Worm (Caenorhabditis elegans): ENCODE data around the gene nhr-286.

Gene nhr-286

DNA sequence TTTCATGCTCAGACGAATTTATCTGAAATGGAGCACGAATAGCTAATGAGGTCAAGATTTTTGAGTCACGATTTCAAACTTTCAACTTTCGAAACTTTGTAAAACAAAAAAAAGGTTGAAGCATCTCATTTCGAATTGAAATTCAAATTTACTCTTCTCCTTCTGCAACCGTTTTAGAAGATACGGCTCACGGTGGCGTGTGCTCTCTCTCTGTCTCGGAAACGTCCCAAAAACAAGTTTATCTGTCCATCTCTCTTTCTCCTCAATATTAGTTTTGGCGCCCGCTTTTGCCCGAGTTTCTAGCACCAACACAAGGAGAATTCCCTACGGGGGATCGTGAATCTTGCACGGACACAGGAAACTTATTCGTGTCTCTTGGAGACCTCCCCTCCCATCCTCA lies 19.0 kb upstream of the nhr-286 start:
- TF ChIP-seq nhr-77 (tag; optimal IDR thresholded peaks at IDR 0.05) (no peak), ceh-82 (tag; optimal IDR thresholded peaks at IDR 0.05) (no peak), unc-55 (GFP tag; optimal IDR thresholded peaks at IDR 0.05) (no peak)

ce11 chrV:7106499-7107152 lies 15.2 kb upstream of the nhr-286 start:
- TF ChIP-seq nhr-25 (tag; optimal IDR thresholded peaks at IDR 0.05): no peak
- no peak for TF ChIP-seq nhr-6 (tag; optimal IDR thresholded peaks at IDR 0.05)
- no peak for TF ChIP-seq blmp-1 (tag; optimal IDR thresholded peaks at IDR 0.05; ENCODE audit: insufficient read depth)
- TF ChIP-seq elt-3 (tag; optimal IDR thresholded peaks at IDR 0.05): no peak
- no peak for TF ChIP-seq ZK546.5 (tag; optimal IDR thresholded peaks at IDR 0.05)
- no peak for TF ChIP-seq mab-5 (tag; optimal IDR thresholded peaks at IDR 0.05)
- TF ChIP-seq unc-39 (tag; optimal IDR thresholded peaks at IDR 0.05): no peak
- TF ChIP-seq Y55F3AM.14 (GFP tag; optimal IDR thresholded peaks at IDR 0.05): no peak
- no peak for TF ChIP-seq crh-2 (tag; optimal IDR thresholded peaks at IDR 0.05)
- no peak for TF ChIP-seq F13H6.1 (tag; optimal IDR thresholded peaks at IDR 0.05)
- TF ChIP-seq zag-1 (tag; optimal IDR thresholded peaks at IDR 0.05): no peak
- TF ChIP-seq sma-3 (GFP tag; optimal IDR thresholded peaks at IDR 0.05): no peak
- no peak for TF ChIP-seq sma-9 (GFP tag; optimal IDR thresholded peaks at IDR 0.05)
- no peak for TF ChIP-seq sma-9 (tag; optimal IDR thresholded peaks at IDR 0.05)
- TF ChIP-seq nhr-12 (tag; optimal IDR thresholded peaks at IDR 0.05): no peak
- no peak for TF ChIP-seq nhr-10 (tag; optimal IDR thresholded peaks at IDR 0.05)

DNA sequence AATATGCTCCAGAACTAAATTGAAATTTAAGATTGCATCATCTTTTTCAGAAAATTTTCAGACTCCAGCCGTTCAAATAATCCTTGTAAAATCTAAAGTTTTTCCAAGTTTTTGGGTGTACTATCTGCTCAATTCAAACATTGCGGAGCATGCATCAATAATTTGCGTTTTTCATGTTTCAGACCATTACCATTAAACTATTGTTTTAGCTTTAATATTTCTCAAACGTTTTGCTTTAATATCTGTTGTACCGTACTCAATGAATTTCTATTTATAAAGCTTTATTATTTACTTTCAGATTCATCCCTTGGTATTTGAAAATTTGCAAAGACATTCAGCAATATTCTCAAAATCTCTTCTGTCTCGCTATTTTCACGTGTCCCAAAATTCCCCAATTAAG lies 11.8 kb upstream of the nhr-286 start, which contains the start of gene odr-2:
Gene odr-2 (plus strand): TSS at position 301 of the 400 bp plus-strand sequence.
- TF ChIP-seq elt-1 (tag; optimal IDR thresholded peaks at IDR 0.05) (no peak), Y55F3AM.14 (GFP tag; optimal IDR thresholded peaks at IDR 0.05) (no peak), ZK546.5 (tag; optimal IDR thresholded peaks at IDR 0.05) (no peak)

ce11 chrV:7096811-7097210 lies 5.4 kb upstream of the nhr-286 start:
- TF ChIP-seq peb-1 (tag; optimal IDR thresholded peaks at IDR 0.05) (no peak), nhr-10 (tag; optimal IDR thresholded peaks at IDR 0.05) (no peak), nhr-6 (tag; optimal IDR thresholded peaks at IDR 0.05) (no peak), ceh-16 (tag; optimal IDR thresholded peaks at IDR 0.05) (no peak), C34F6.9 (tag; optimal IDR thresholded peaks at IDR 0.05) (no peak), ama-1 (optimal IDR thresholded peaks at IDR 0.05) (no peak), blmp-1 (tag; optimal IDR thresholded peaks at IDR 0.05; ENCODE audit: insufficient read depth) (no peak), ztf-11 (tag; optimal IDR thresholded peaks at IDR 0.05) (no peak), sma-9 (GFP tag; optimal IDR thresholded peaks at IDR 0.05) (no peak), sma-9 (tag; optimal IDR thresholded peaks at IDR 0.05) (no peak), lin-11 (tag; optimal IDR thresholded peaks at IDR 0.05) (no peak), nhr-12 (tag; optimal IDR thresholded peaks at IDR 0.05) (no peak), egl-27 (tag; optimal IDR thresholded peaks at IDR 0.05) (no peak), aly-2 (tag; optimal IDR thresholded peaks at IDR 0.05) (no peak), nhr-237 (tag; optimal IDR thresholded peaks at IDR 0.05) (no peak), snpc-4 (tag; optimal IDR thresholded peaks at IDR 0.05) (no peak), unc-55 (GFP tag; optimal IDR thresholded peaks at IDR 0.05) (no peak), gmeb-1 (tag; optimal IDR thresholded peaks at IDR 0.05) (no peak)

DNA sequence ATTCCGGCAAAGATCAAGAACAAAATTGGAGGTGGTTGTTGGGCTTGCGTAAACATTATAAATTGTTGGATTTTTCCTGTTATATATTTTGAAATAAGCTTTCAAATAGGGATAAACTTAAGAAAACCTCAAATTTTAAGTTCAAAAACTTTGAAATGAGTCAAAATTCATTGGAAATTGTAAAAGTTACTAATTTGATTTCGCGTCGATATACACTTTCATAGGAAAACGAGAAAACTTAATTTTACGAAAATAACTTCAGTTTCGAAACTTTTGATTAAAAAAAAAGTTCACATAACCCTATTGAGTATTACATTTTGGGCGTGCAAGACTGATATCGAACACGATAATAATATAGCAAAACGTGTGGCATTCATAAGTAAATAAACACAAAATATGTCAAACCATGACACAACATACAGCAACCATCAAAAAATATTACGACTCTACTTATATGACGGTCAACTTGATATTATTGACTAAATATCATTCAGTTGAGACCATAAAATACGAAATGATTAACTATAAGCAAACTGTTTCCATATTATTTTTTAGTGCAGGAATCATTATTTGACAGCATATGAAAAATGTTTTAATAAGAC lies 4.8 kb upstream of the nhr-286 start:
- TF ChIP-seq sma-9 (GFP tag; optimal IDR thresholded peaks at IDR 0.05) (no peak), sma-9 (tag; optimal IDR thresholded peaks at IDR 0.05) (no peak), egl-27 (tag; optimal IDR thresholded peaks at IDR 0.05) (no peak), aly-2 (tag; optimal IDR thresholded peaks at IDR 0.05) (no peak), alr-1 (tag; optimal IDR thresholded peaks at IDR 0.05) (no peak), nhr-10 (tag; optimal IDR thresholded peaks at IDR 0.05) (no peak)

All from whole organism, L2 larva.